Fruit fly (Drosophila melanogaster) whole organism, embryonic: ENCODE results near the gene ohgt.

Experiments
- B-H1 ChIP-seq: fragments of 200-800 bp; sonication (Bioruptor generic); IDR thresholded peaks from 3 replicates; pipeline ENCODE4 v1.3.6; 2022; ENCODE audit warnings: missing biosample characterization, missing genetic modification characterization
- CG10321 ChIP-seq: fragments of 200-800 bp; sonication (Bioruptor generic); IDR thresholded peaks from 2 replicates; pipeline ENCODE4 v1.3.6; 2022; ENCODE audit warnings: missing biosample characterization, missing genetic modification characterization
- CG11456 ChIP-seq: fragments of 200-800 bp; sonication (Bioruptor generic); IDR thresholded peaks from 3 replicates; pipeline ENCODE4 v1.3.6; 2022; ENCODE audit warnings: missing biosample characterization, missing genetic modification characterization
- CG11504 ChIP-seq: fragments of 200-800 bp; sonication (Bioruptor generic); optimal IDR thresholded peaks from 3 replicates; lab custom pipeline; 2019; ENCODE audit warnings: missing biosample characterization, mild to moderate bottlenecking, missing genetic modification characterization, moderate library complexity
- CG1529 ChIP-seq: fragments of 200-800 bp; sonication (Bioruptor generic); optimal IDR thresholded peaks from 3 replicates; lab custom pipeline; 2018; ENCODE audit warnings: missing biosample characterization, missing genetic modification characterization
- CG1602 ChIP-seq: fragments of 200-800 bp; sonication (Bioruptor generic); optimal IDR thresholded peaks from 3 replicates; lab custom pipeline; 2016; ENCODE audit warnings: missing biosample characterization, missing genetic modification characterization
- CG1603 ChIP-seq: fragments of 200-800 bp; sonication (Bioruptor generic); optimal IDR thresholded peaks from 2 replicates; lab custom pipeline; 2019; ENCODE audit warnings: missing biosample characterization, mild to moderate bottlenecking, missing genetic modification characterization, moderate library complexity
- CG16779 ChIP-seq: fragments of 200-800 bp; sonication (Bioruptor generic); IDR thresholded peaks from 2 replicates; pipeline ENCODE4 v1.3.6; 2022; ENCODE audit warnings: missing biosample characterization, missing genetic modification characterization
- CG2120 ChIP-seq: fragments of 200-800 bp; sonication (Bioruptor generic); optimal IDR thresholded peaks from 3 replicates; lab custom pipeline; 2016; ENCODE audit warnings: missing biosample characterization, missing genetic modification characterization
- CG2712 ChIP-seq: fragments of 200-800 bp; optimal IDR thresholded peaks from 3 replicates; lab custom pipeline; 2019; ENCODE audit warnings: missing biosample characterization, mild to moderate bottlenecking, missing genetic modification characterization, moderate library complexity
- CG34422 ChIP-seq: fragments of 200-800 bp; sonication (Bioruptor generic); IDR thresholded peaks from 3 replicates; pipeline ENCODE4 v1.3.6; 2022; ENCODE audit warnings: missing biosample characterization, missing genetic modification characterization
- CG43689 ChIP-seq: fragments of 200-800 bp; sonication (Bioruptor generic); IDR thresholded peaks from 2 replicates; pipeline ENCODE4 v1.3.6; 2022; ENCODE audit warnings: missing biosample characterization, missing genetic modification characterization
- CG4404 ChIP-seq: fragments of 200-800 bp; sonication (Bioruptor generic); IDR thresholded peaks from 2 replicates; pipeline ENCODE4 v1.3.6; 2022; ENCODE audit warnings: missing biosample characterization, missing genetic modification characterization
- CG5245 ChIP-seq: fragments of 200-800 bp; sonication (Bioruptor generic); optimal IDR thresholded peaks from 3 replicates; lab custom pipeline; 2016; ENCODE audit warnings: missing biosample characterization, missing genetic modification characterization
- CG8478 ChIP-seq: fragments of >200 bp; optimal IDR thresholded peaks from 2 replicates; lab custom pipeline; 2018
- CG8765 ChIP-seq: fragments of 200-800 bp; sonication (Bioruptor generic); IDR thresholded peaks from 2 replicates; pipeline ENCODE4 v1.3.6; 2022; ENCODE audit warnings: missing biosample characterization, missing genetic modification characterization
- CG9609 ChIP-seq: fragments of 200-800 bp; sonication (Bioruptor generic); optimal IDR thresholded peaks from 3 replicates; lab custom pipeline; 2016; ENCODE audit warnings: missing biosample characterization, missing genetic modification characterization
- Chrac-16 ChIP-seq: fragments of 200-800 bp; sonication (Bioruptor generic); optimal IDR thresholded peaks from 3 replicates; lab custom pipeline; 2016; ENCODE audit warnings: missing biosample characterization, missing genetic modification characterization
- CrebB ChIP-seq: fragments of 200-800 bp; sonication (Bioruptor generic); optimal IDR thresholded peaks from 3 replicates; lab custom pipeline; 2018; ENCODE audit warnings: missing biosample characterization, mild to moderate bottlenecking, missing genetic modification characterization
- Doc3 ChIP-seq: fragments of 200-800 bp; sonication (Bioruptor generic); IDR thresholded peaks from 3 replicates; pipeline ENCODE4 v1.3.6; 2022; ENCODE audit warnings: missing biosample characterization, missing genetic modification characterization; ENCODE audit not compliant: partially characterized antibody
- Eip74EF ChIP-seq, 2 experiments: fragments of 200-800 bp in 1 of 2; fragments of >200 bp in 1 of 2; sonication (Bioruptor generic) in 1 of 2; optimal IDR thresholded peaks; 2 replicates each; lab custom pipeline; 2017 to 2019; ENCODE audit warnings: missing biosample characterization in 2 of 2, missing genetic modification characterization in 2 of 2, mild to moderate bottlenecking in 1 of 2, moderate library complexity in 1 of 2
- Mad ChIP-seq: fragments of 200-800 bp; sonication (Bioruptor generic); optimal IDR thresholded peaks from 2 replicates; lab custom pipeline; 2016; ENCODE audit warnings: missing biosample characterization, missing genetic modification characterization
- Meics ChIP-seq: fragments of 200-800 bp; sonication (Bioruptor generic); optimal IDR thresholded peaks from 2 replicates; lab custom pipeline; 2017; ENCODE audit warnings: missing biosample characterization, mild to moderate bottlenecking, missing genetic modification characterization
- NC2β ChIP-seq: fragments of 200-800 bp; sonication (Bioruptor generic); optimal IDR thresholded peaks from 2 replicates; lab custom pipeline; 2016; ENCODE audit warnings: missing biosample characterization, missing genetic modification characterization
- NfI ChIP-seq: fragments of 200-800 bp; sonication (Bioruptor generic); optimal IDR thresholded peaks from 3 replicates; lab custom pipeline; 2018; ENCODE audit warnings: missing biosample characterization, mild to moderate bottlenecking, missing genetic modification characterization, moderate library complexity
- Oli ChIP-seq: fragments of 200-800 bp; sonication (Bioruptor generic); optimal IDR thresholded peaks from 2 replicates; lab custom pipeline; 2018; ENCODE audit warnings: missing biosample characterization, mild to moderate bottlenecking, missing genetic modification characterization, moderate library complexity
- Pdp1 ChIP-seq, 2 experiments: fragments of 200-800 bp; sonication (Bioruptor generic); optimal IDR thresholded peaks; 3 replicates each; lab custom pipeline; 2016; ENCODE audit warnings: missing biosample characterization in 2 of 2, missing genetic modification characterization in 2 of 2, mild to moderate bottlenecking in 1 of 2, moderate library complexity in 1 of 2
- Sry-δ ChIP-seq: fragments of 200-800 bp; sonication (Bioruptor generic); optimal IDR thresholded peaks from 2 replicates; lab custom pipeline; 2016; ENCODE audit warnings: missing biosample characterization, missing genetic modification characterization
- TFAM ChIP-seq: fragments of 200-800 bp; sonication (Bioruptor generic); optimal IDR thresholded peaks from 2 replicates; lab custom pipeline; 2017; ENCODE audit warnings: missing biosample characterization, missing genetic modification characterization, inconsistent platforms
- Xbp1 ChIP-seq: fragments of 200-800 bp; sonication (Bioruptor generic); optimal IDR thresholded peaks from 3 replicates; lab custom pipeline; 2016; ENCODE audit warnings: missing biosample characterization, mild to moderate bottlenecking, missing genetic modification characterization
- Xrp1 ChIP-seq: fragments of 200-800 bp; sonication (Bioruptor generic); IDR thresholded peaks from 2 replicates; pipeline ENCODE4 v1.3.6; 2022; ENCODE audit warnings: missing biosample characterization, missing genetic modification characterization
- ap ChIP-seq: fragments of 200-800 bp; sonication (Bioruptor generic); IDR thresholded peaks from 2 replicates; pipeline ENCODE4 v1.3.6; 2022; ENCODE audit warnings: missing biosample characterization, missing genetic modification characterization
- btn ChIP-seq: fragments of 200-800 bp; sonication (Bioruptor generic); optimal IDR thresholded peaks from 2 replicates; lab custom pipeline; 2016; ENCODE audit warnings: missing biosample characterization, missing genetic modification characterization
- cg ChIP-seq: fragments of 200-800 bp; sonication (Bioruptor generic); optimal IDR thresholded peaks from 3 replicates; lab custom pipeline; 2019; ENCODE audit warnings: missing biosample characterization, mild to moderate bottlenecking, missing genetic modification characterization, moderate library complexity
- ci ChIP-seq: fragments of 200-800 bp; sonication (Bioruptor generic); IDR thresholded peaks from 3 replicates; pipeline ENCODE4 v1.3.6; 2022; ENCODE audit warnings: missing biosample characterization, missing genetic modification characterization
- eve ChIP-seq, 2 experiments: fragments of >200 bp; optimal IDR thresholded peaks; 2 replicates each; lab custom pipeline; 2017; ENCODE audit warnings: missing biosample characterization in 2 of 2, missing genetic modification characterization in 2 of 2
- fd96Cb ChIP-seq: fragments of 200-800 bp; sonication (Bioruptor generic); optimal IDR thresholded peaks from 2 replicates; lab custom pipeline; 2018; ENCODE audit warnings: missing biosample characterization, mild to moderate bottlenecking, missing genetic modification characterization, moderate library complexity
- gce ChIP-seq: fragments of 200-800 bp; sonication (Bioruptor generic); IDR thresholded peaks from 3 replicates; pipeline ENCODE4 v1.3.6; 2022; ENCODE audit warnings: missing biosample characterization, missing genetic modification characterization
- jigr1 ChIP-seq: fragments of 200-800 bp; sonication (Bioruptor generic); IDR thresholded peaks from 3 replicates; pipeline ENCODE4 v1.3.6; 2022; ENCODE audit warnings: missing biosample characterization, missing genetic modification characterization
- lmd ChIP-seq: fragments of 200-800 bp; sonication (Bioruptor generic); IDR thresholded peaks from 2 replicates; pipeline ENCODE4 v1.3.6; 2022; ENCODE audit warnings: missing biosample characterization, missing genetic modification characterization
- mam ChIP-seq: fragments of 200-800 bp; sonication (Bioruptor generic); optimal IDR thresholded peaks from 3 replicates; lab custom pipeline; 2016; ENCODE audit warnings: missing biosample characterization, missing genetic modification characterization
- pan ChIP-seq, 4 experiments: fragments of >200 bp in 3 of 4; fragments of 200-800 bp in 1 of 4; sonication (Bioruptor generic) in 1 of 4; optimal IDR thresholded peaks in 3 of 4; IDR thresholded peaks in 1 of 4; 2 replicates each; pipeline versions ENCODE4 v1.3.6 to Lab custom; 2017 to 2022; ENCODE audit warnings: missing biosample characterization in 2 of 4, missing genetic modification characterization in 2 of 4, mixed read lengths in 1 of 4
- pum ChIP-seq: fragments of 200-800 bp; sonication (Bioruptor generic); optimal IDR thresholded peaks from 2 replicates; lab custom pipeline; 2016; ENCODE audit warnings: missing biosample characterization, missing genetic modification characterization
- sens ChIP-seq: fragments of 200-800 bp; sonication (Bioruptor generic); peaks from one replicate; lab custom pipeline; 2016; ENCODE audit warnings: missing biosample characterization, missing genetic modification characterization
- sisA ChIP-seq: fragments of 200-800 bp; sonication (Bioruptor generic); IDR thresholded peaks from 2 replicates; pipeline ENCODE4 v1.3.6; 2022; ENCODE audit warnings: missing biosample characterization, missing genetic modification characterization
- slbo ChIP-seq: fragments of 200-800 bp; sonication (Bioruptor generic); IDR thresholded peaks from 2 replicates; pipeline ENCODE4 v1.3.6; 2022; ENCODE audit warnings: missing biosample characterization, missing genetic modification characterization
- trem ChIP-seq: fragments of 200-800 bp; optimal IDR thresholded peaks from 3 replicates; lab custom pipeline; 2019; ENCODE audit warnings: missing biosample characterization, mild to moderate bottlenecking, missing genetic modification characterization, moderate library complexity

ohgt gene

dm6 chr3R:10078468-10079143 is 29.6 kb downstream of the ohgt start:
- TF ChIP-seq CG9609 (GFP tag; lab: Kevin White, UChicago) (no peak), CG2712 (tag; lab: Kevin White, UChicago) (no peak), Mad (no peak), trem (no peak)

DNA sequence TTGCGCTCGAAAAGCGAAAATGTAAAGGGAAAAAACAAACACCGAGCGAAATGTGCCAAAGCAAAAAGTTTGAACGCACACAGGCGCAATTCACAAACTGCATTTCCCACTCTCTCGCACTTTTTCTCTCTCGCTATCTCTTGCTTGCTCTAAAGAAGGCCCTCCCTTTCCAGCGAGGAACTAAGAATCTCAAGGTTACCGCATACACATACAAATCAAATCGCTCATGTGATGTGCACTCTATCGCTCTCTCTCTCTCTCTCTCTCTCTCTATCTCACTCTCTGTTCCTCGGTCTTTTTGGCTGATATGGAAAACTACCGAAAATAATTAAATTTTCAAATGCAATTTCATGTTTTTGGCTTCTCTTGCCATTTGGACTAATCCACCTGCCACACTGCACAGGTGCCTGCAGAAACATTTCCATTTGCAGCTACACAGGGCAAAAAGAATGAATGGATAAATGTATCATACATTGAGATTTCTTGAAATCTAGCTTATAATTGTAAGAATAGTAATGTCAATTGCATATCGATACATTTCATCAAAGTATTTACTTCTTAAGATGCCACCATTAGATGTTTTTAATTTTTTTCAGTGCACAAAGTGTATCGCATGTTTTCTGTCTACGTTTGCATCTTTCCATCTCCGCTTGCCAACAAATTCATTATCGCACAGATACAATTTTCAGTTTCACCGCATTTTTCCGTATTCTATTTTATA is 30.4 kb downstream of the ohgt start:
- TF ChIP-seq CG34422 (GFP tag; lab: Robert Waterston, UW) (peak; percentile 61; the same call in 2 of the 3 replicates), CG43689 (0 out of 2 replicates have a peak, but pooled peaks have one; percentile 6), fd96Cb (tag; lab: Kevin White, UChicago) (peak; percentile 50), CG16779 (no peak), mam (peak; percentile 41), NfI (peak; percentile 1), Pdp1 (GFP tag; optimal IDR thresholded peaks at IDR 0.05; lab: Kevin White, UChicago) (peak; percentile 17 to 22), ci (GFP tag; lab: Robert Waterston, UW) (peak; percentile 79; the same call in 2 of the 3 replicates), CG1603 (tag; lab: Kevin White, UChicago) (peak; percentile 59), CrebB (no peak), gce (0 out of 3 replicates have a peak, but pooled peaks have one; percentile 11), cg (GFP tag; lab: Kevin White, UChicago) (peak; percentile 63), CG10321 (GFP tag; lab: Robert Waterston, UW) (peak; percentile 42; the same call in 1 of the 2 replicates), B-H1 (GFP tag; lab: Robert Waterston, UW) (0 out of 3 replicates have a peak, but pooled peaks have one; percentile 12), CG5245 (GFP tag; lab: Kevin White, UChicago) (no peak), sisA (GFP tag; lab: Robert Waterston, UW) (peak; percentile 58), lmd (GFP tag; lab: Robert Waterston, UW) (peak; percentile 28; the same call in 1 of the 2 replicates), CG11456 (GFP tag; lab: Robert Waterston, UW) (no peak), Eip74EF (GFP tag; optimal IDR thresholded peaks at IDR 0.05; lab: Kevin White, UChicago) (peak in 1 of 2 experiments; percentile 9), Chrac-16 (peak; percentile 11), eve (GFP tag; optimal IDR thresholded peaks at IDR 0.05; lab: Kevin White, UChicago) (peak in 1 of 2 experiments; percentile 43), Sry-δ (GFP tag; lab: Kevin White, UChicago) (peak; percentile 1), CG1602 (GFP tag; lab: Kevin White, UChicago) (peak; percentile 18), slbo (peak; percentile 58), CG4404 (GFP tag; lab: Robert Waterston, UW) (no peak), Xrp1 (GFP tag; lab: Robert Waterston, UW) (0 out of 2 replicates have a peak, but pooled peaks have one; percentile 30), ap (GFP tag; lab: Robert Waterston, UW) (no peak), btn (no peak), sens (GFP tag; lab: Kevin White, UChicago) (peak; percentile 86), NC2β (GFP tag; lab: Kevin White, UChicago) (peak; percentile 24), pan (optimal IDR thresholded peaks at IDR 0.05; lab: Kevin White, UChicago) (no peak), pan (GFP tag; optimal IDR thresholded peaks at IDR 0.05 in 1 of 2, IDR thresholded peaks at IDR 0.05 in 1 of 2) (no peak), CG8765 (GFP tag; lab: Robert Waterston, UW) (no peak), Doc3 (GFP tag; lab: Robert Waterston, UW) (no peak), pum (GFP tag; lab: Kevin White, UChicago) (peak; percentile 10), CG9609 (GFP tag; lab: Kevin White, UChicago) (peak; percentile 6), jigr1 (no peak), Xbp1 (GFP tag; lab: Kevin White, UChicago) (peak; percentile 28), CG8478 (lab: Kevin White, UChicago) (peak; percentile 21), Oli (tag; lab: Kevin White, UChicago) (peak; percentile 40), TFAM (no peak), CG11504 (tag; lab: Kevin White, UChicago) (peak; percentile 64), CG2120 (GFP tag; lab: Kevin White, UChicago) (peak; percentile 14), CG1529 (no peak), Meics (peak; percentile 17)
